Fruit fly (Drosophila melanogaster): ENCODE measurements around the gene glo.

glo gene

dm6 chr3R:11779357-11780018 is 39.7 kb downstream of the glo start (continued):
- TF ChIP-seq CG1529 (GFP tag; optimal IDR thresholded peaks at IDR 0.05), result peak; percentile 76
- no peak for TF ChIP-seq CG13296 (GFP tag; optimal IDR thresholded peaks at IDR 0.05)
- peak; percentile 74 for TF ChIP-seq unpg (GFP tag; optimal IDR thresholded peaks at IDR 0.05)
- TF ChIP-seq stc (GFP tag; IDR thresholded peaks at IDR 0.05), result peak; percentile 22; the same call in 1 of the 2 replicates
- TF ChIP-seq gce (GFP tag; IDR thresholded peaks at IDR 0.05), result 0 out of 3 replicates have a peak, but pooled peaks have one; percentile 18
- TF ChIP-seq mld (GFP tag; IDR thresholded peaks at IDR 0.05; ENCODE audit: partially characterized antibody), result no peak
- no peak for TF ChIP-seq CG14860 (GFP tag; IDR thresholded peaks at IDR 0.05; ENCODE audit: partially characterized antibody)
- peak; percentile 97 for TF ChIP-seq dmrt11E (tag; optimal IDR thresholded peaks at IDR 0.05)
- no peak for TF ChIP-seq sug (tag; optimal IDR thresholded peaks at IDR 0.05)
- peak; percentile 30 for TF ChIP-seq org-1 (GFP tag; optimal IDR thresholded peaks at IDR 0.05)
- TF ChIP-seq CG13894 (tag; optimal IDR thresholded peaks at IDR 0.05), result no peak
- no peak for TF ChIP-seq Ada2b (GFP tag; IDR thresholded peaks at IDR 0.05)
- peak; percentile 68 for TF ChIP-seq btn (GFP tag; optimal IDR thresholded peaks at IDR 0.05)
- no peak for TF ChIP-seq sd (tag; optimal IDR thresholded peaks at IDR 0.05)
- TF ChIP-seq dmrt99B (tag; optimal IDR thresholded peaks at IDR 0.05), result peak; percentile 74
- TF ChIP-seq NK7.1 (GFP tag; optimal IDR thresholded peaks at IDR 0.05), result no peak
- no peak for TF ChIP-seq dati (GFP tag; IDR thresholded peaks at IDR 0.05)
- peak; percentile 20 for TF ChIP-seq CG9609 (GFP tag; optimal IDR thresholded peaks at IDR 0.05)
- TF ChIP-seq Sry-β (GFP tag; optimal IDR thresholded peaks at IDR 0.05), result peak; percentile 60
- TF ChIP-seq Nf-YB (GFP tag; optimal IDR thresholded peaks at IDR 0.05), result peak; percentile 66
- no peak for TF ChIP-seq Myb (GFP tag; optimal IDR thresholded peaks at IDR 0.05)
- TF ChIP-seq CG16863 (GFP tag; optimal IDR thresholded peaks at IDR 0.05), result peak; percentile 59
- TF ChIP-seq Scr (GFP tag; IDR thresholded peaks at IDR 0.05; ENCODE audit: partially characterized antibody), result no peak
- TF ChIP-seq pzg (GFP tag; optimal IDR thresholded peaks at IDR 0.05), result no peak
- TF ChIP-seq pnt (GFP tag; optimal IDR thresholded peaks at IDR 0.05), result peak; percentile 61
- TF ChIP-seq CG16815 (GFP tag; optimal IDR thresholded peaks at IDR 0.05), result peak; percentile 78
- peak; percentile 63 for TF ChIP-seq CG18619 (GFP tag; optimal IDR thresholded peaks at IDR 0.05)
- no peak for TF ChIP-seq cwo (GFP tag; optimal IDR thresholded peaks at IDR 0.05)
- no peak for TF ChIP-seq Atf6 (GFP tag; IDR thresholded peaks at IDR 0.05)
- no peak for TF ChIP-seq CG17612 (GFP tag; IDR thresholded peaks at IDR 0.05)
- TF ChIP-seq CkIIα-i1 (GFP tag; IDR thresholded peaks at IDR 0.05), result no peak
- no peak for TF ChIP-seq Fer3 (tag; optimal IDR thresholded peaks at IDR 0.05)
- TF ChIP-seq HLHmδ (GFP tag; optimal IDR thresholded peaks at IDR 0.05), result peak; percentile 72
- TF ChIP-seq Med (GFP tag), result peak; percentile 87
- peak in 1 of 2 experiments; percentile 91 for TF ChIP-seq Trl (optimal IDR thresholded peaks at IDR 0.05)
- TF ChIP-seq Trl (GFP tag; optimal IDR thresholded peaks at IDR 0.05), result peak; percentile 63
- peak; percentile 62 for TF ChIP-seq Atf-2 (GFP tag; optimal IDR thresholded peaks at IDR 0.05)
- peak; percentile 67 for TF ChIP-seq CG2875 (GFP tag; optimal IDR thresholded peaks at IDR 0.05)
- TF ChIP-seq dysf (GFP tag; IDR thresholded peaks at IDR 0.05), result peak; percentile 43; the same call in 1 of the 3 replicates
- TF ChIP-seq CG3065 (GFP tag; optimal IDR thresholded peaks at IDR 0.05), result peak; percentile 68
- no peak for TF ChIP-seq Blimp-1 (GFP tag; optimal IDR thresholded peaks at IDR 0.05)
- no peak for TF ChIP-seq fru (optimal IDR thresholded peaks at IDR 0.05)
- TF ChIP-seq shn (GFP tag; optimal IDR thresholded peaks at IDR 0.05), result peak; percentile 48
- peak; percentile 43 for TF ChIP-seq CG15073 (GFP tag; optimal IDR thresholded peaks at IDR 0.05)
- no peak for TF ChIP-seq fu2 (GFP tag; optimal IDR thresholded peaks at IDR 0.05)
- no peak; the same call in 2 of the 3 replicates for TF ChIP-seq B-H1 (GFP tag; IDR thresholded peaks at IDR 0.05)
- TF ChIP-seq Sox102F (GFP tag; optimal IDR thresholded peaks at IDR 0.05), result peak; percentile 77
- peak; percentile 67 for TF ChIP-seq CG17568 (GFP tag; optimal IDR thresholded peaks at IDR 0.05)
- TF ChIP-seq Asciz (GFP tag; optimal IDR thresholded peaks at IDR 0.05), result peak; percentile 62
- TF ChIP-seq CG8924 (tag; optimal IDR thresholded peaks at IDR 0.05), result peak; percentile 87
